Worm (Caenorhabditis elegans): ENCODE results near the gene clh-5.

Gene clh-5

ce11 chrII:9108905-9109551 is 10.6 kb upstream of the clh-5 start, which contains the start of gene T24H10.4:
Gene T24H10.4, plus strand, starts transcription at chrII:9109534.
- TF ChIP-seq hpl-2 (GFP tag; optimal IDR thresholded peaks at IDR 0.05) (no peak), nhr-47 (tag; optimal IDR thresholded peaks at IDR 0.05) (peak; percentile 23), lin-14 (GFP tag; optimal IDR thresholded peaks at IDR 0.05) (peak; percentile 47), irx-1 (tag; optimal IDR thresholded peaks at IDR 0.05) (no peak), sox-4 (tag; optimal IDR thresholded peaks at IDR 0.05) (no peak), nhr-85 (tag) (no peak), ama-1 (optimal IDR thresholded peaks at IDR 0.05) (no peak), ceh-90 (tag; optimal IDR thresholded peaks at IDR 0.05) (no peak), elt-3 (tag; optimal IDR thresholded peaks at IDR 0.05) (no peak), elt-2 (tag; optimal IDR thresholded peaks at IDR 0.05) (no peak), tlp-1 (tag; optimal IDR thresholded peaks at IDR 0.05) (no peak), efl-1 (optimal IDR thresholded peaks at IDR 0.05) (no peak), efl-1 (GFP tag; optimal IDR thresholded peaks at IDR 0.05 in 1 of 2) (peak in 1 of 2 experiments; percentile 53), nhr-71 (tag; optimal IDR thresholded peaks at IDR 0.05) (no peak), lin-39 (tag; optimal IDR thresholded peaks at IDR 0.05) (no peak), pax-3 (tag; optimal IDR thresholded peaks at IDR 0.05) (no peak), unc-86 (tag; optimal IDR thresholded peaks at IDR 0.05) (no peak), aha-1 (tag; optimal IDR thresholded peaks at IDR 0.05) (no peak), ceh-8 (GFP tag; optimal IDR thresholded peaks at IDR 0.05) (no peak), unc-130 (tag; optimal IDR thresholded peaks at IDR 0.05) (no peak), snu-23 (GFP tag; optimal IDR thresholded peaks at IDR 0.05) (peak; percentile 17), ceh-82 (tag; optimal IDR thresholded peaks at IDR 0.05) (peak in 1 of 3 experiments; percentile 18), fkh-10 (GFP tag; optimal IDR thresholded peaks at IDR 0.05) (no peak), lin-15B (tag; optimal IDR thresholded peaks at IDR 0.05) (no peak), nhr-90 (tag; optimal IDR thresholded peaks at IDR 0.05; ENCODE audit: poor library complexity) (no peak), nhr-77 (tag; optimal IDR thresholded peaks at IDR 0.05) (no peak), dpl-1 (GFP tag; optimal IDR thresholded peaks at IDR 0.05) (no peak), nhr-20 (tag; optimal IDR thresholded peaks at IDR 0.05) (peak; percentile 79), ceh-63 (GFP tag; optimal IDR thresholded peaks at IDR 0.05) (no peak), ztf-11 (tag; optimal IDR thresholded peaks at IDR 0.05) (no peak), dsc-1 (tag; optimal IDR thresholded peaks at IDR 0.05) (no peak), lsy-2 (tag; optimal IDR thresholded peaks at IDR 0.05) (peak in 1 of 2 experiments; percentile 2), ztf-4 (tag; optimal IDR thresholded peaks at IDR 0.05) (no peak), xbp-1 (tag; optimal IDR thresholded peaks at IDR 0.05) (no peak), sup-37 (GFP tag; optimal IDR thresholded peaks at IDR 0.05) (no peak), nhr-28 (tag; optimal IDR thresholded peaks at IDR 0.05) (no peak), fkh-4 (tag; optimal IDR thresholded peaks at IDR 0.05; ENCODE audit: borderline replicate concordance) (no peak), tbx-2 (tag; optimal IDR thresholded peaks at IDR 0.05) (no peak), blmp-1 (tag; optimal IDR thresholded peaks at IDR 0.05) (no peak), isw-1 (GFP tag; IDR thresholded peaks at IDR 0.05) (no peak), mef-2 (tag; optimal IDR thresholded peaks at IDR 0.05) (no peak), jun-1 (tag; optimal IDR thresholded peaks at IDR 0.05) (no peak), efl-3 (GFP tag; optimal IDR thresholded peaks at IDR 0.05) (no peak), zag-1 (tag; optimal IDR thresholded peaks at IDR 0.05) (no peak), egl-13 (tag; optimal IDR thresholded peaks at IDR 0.05) (no peak), alr-1 (tag; optimal IDR thresholded peaks at IDR 0.05; ENCODE audit: borderline replicate concordance) (no peak), hlh-17 (GFP tag; optimal IDR thresholded peaks at IDR 0.05; ENCODE audit: borderline replicate concordance) (no peak), mep-1 (tag; optimal IDR thresholded peaks at IDR 0.05) (no peak), hlh-4 (tag; optimal IDR thresholded peaks at IDR 0.05) (no peak), nhr-237 (tag; optimal IDR thresholded peaks at IDR 0.05) (no peak), lin-13 (GFP tag; optimal IDR thresholded peaks at IDR 0.05) (no peak), nhr-19 (GFP tag; conservative IDR thresholded peaks at IDR 0.05) (no peak)
